Fruit fly (Drosophila melanogaster) whole organism, embryonic: ENCODE data around the gene Cyp4d21.

ENCODE experiments used
- CG10543 ChIP-seq: fragments of 200-800 bp; sonication (Bioruptor generic); optimal IDR thresholded peaks from 3 replicates; lab custom pipeline; 2017; ENCODE audit warnings: missing biosample characterization, mild to moderate bottlenecking, missing genetic modification characterization, moderate library complexity
- CG10654 ChIP-seq: fragments of 200-800 bp; sonication (Bioruptor generic); optimal IDR thresholded peaks from 2 replicates; lab custom pipeline; 2016; ENCODE audit warnings: missing biosample characterization, missing genetic modification characterization
- CG11085 ChIP-seq: fragments of 200-800 bp; sonication (Bioruptor generic); IDR thresholded peaks from 2 replicates; pipeline ENCODE4 v1.3.6; 2022; ENCODE audit warnings: missing biosample characterization, missing genetic modification characterization
- CG11560 ChIP-seq: fragments of 200-800 bp; sonication (Bioruptor generic); IDR thresholded peaks from 3 replicates; pipeline ENCODE4 v1.3.6; 2022; ENCODE audit warnings: missing biosample characterization, missing genetic modification characterization
- CG15479 ChIP-seq: fragments of 200-800 bp; sonication (Bioruptor generic); optimal IDR thresholded peaks from 3 replicates; lab custom pipeline; 2019; ENCODE audit warnings: missing biosample characterization, mild to moderate bottlenecking, missing genetic modification characterization, moderate library complexity
- CG16815 ChIP-seq: fragments of 200-800 bp; sonication (Bioruptor generic); optimal IDR thresholded peaks from 3 replicates; lab custom pipeline; 2017; ENCODE audit warnings: missing biosample characterization, mild to moderate bottlenecking, missing genetic modification characterization
- CG30403 ChIP-seq: fragments of 200-800 bp; sonication (Bioruptor generic); optimal IDR thresholded peaks from 3 replicates; lab custom pipeline; 2016; ENCODE audit warnings: missing biosample characterization, missing genetic modification characterization
- CG3847 ChIP-seq: fragments of 200-800 bp; sonication (Bioruptor generic); IDR thresholded peaks from 2 replicates; pipeline ENCODE4 v1.3.6; 2022; ENCODE audit warnings: missing biosample characterization, missing genetic modification characterization
- CG7963 ChIP-seq: fragments of 200-800 bp; sonication (Bioruptor generic); IDR thresholded peaks from 3 replicates; pipeline ENCODE4 v1.3.6; 2022; ENCODE audit warnings: missing biosample characterization, missing genetic modification characterization; ENCODE audit not compliant: partially characterized antibody
- CG8281 ChIP-seq: fragments of 200-800 bp; sonication (Bioruptor generic); optimal IDR thresholded peaks from 2 replicates; lab custom pipeline; 2018; ENCODE audit warnings: missing biosample characterization, mild to moderate bottlenecking, missing genetic modification characterization, moderate library complexity
- CG9215 ChIP-seq: fragments of 200-800 bp; sonication (Bioruptor generic); IDR thresholded peaks from 2 replicates; pipeline ENCODE4 v1.3.6; 2022; ENCODE audit warnings: missing biosample characterization, missing genetic modification characterization
- CG9609 ChIP-seq: fragments of 200-800 bp; sonication (Bioruptor generic); optimal IDR thresholded peaks from 3 replicates; lab custom pipeline; 2016; ENCODE audit warnings: missing biosample characterization, missing genetic modification characterization
- CkIIα-i1 ChIP-seq: fragments of 200-800 bp; sonication (Bioruptor generic); IDR thresholded peaks from 2 replicates; pipeline ENCODE4 v1.3.6; 2022; ENCODE audit warnings: missing biosample characterization, missing genetic modification characterization
- Deaf1 ChIP-seq: fragments of 200-800 bp; optimal IDR thresholded peaks from 3 replicates; lab custom pipeline; 2019; ENCODE audit warnings: missing biosample characterization, mild to moderate bottlenecking, missing genetic modification characterization, moderate library complexity
- Dref ChIP-seq: fragments of 200-800 bp; sonication (Bioruptor generic); IDR thresholded peaks from 2 replicates; pipeline ENCODE4 v1.3.6; 2022; ENCODE audit warnings: missing biosample characterization, missing genetic modification characterization
- Eip74EF ChIP-seq, 2 experiments: fragments of 200-800 bp in 1 of 2; fragments of >200 bp in 1 of 2; sonication (Bioruptor generic) in 1 of 2; optimal IDR thresholded peaks; 2 replicates each; lab custom pipeline; 2017 to 2019; ENCODE audit warnings: missing biosample characterization in 2 of 2, missing genetic modification characterization in 2 of 2, mild to moderate bottlenecking in 1 of 2, moderate library complexity in 1 of 2
- Elba2 ChIP-seq: fragments of 200-800 bp; sonication (Bioruptor generic); optimal IDR thresholded peaks from 3 replicates; lab custom pipeline; 2016; ENCODE audit warnings: missing biosample characterization, missing genetic modification characterization
- Ets65A ChIP-seq: fragments of 200-800 bp; sonication (Bioruptor generic); peaks from one replicate; lab custom pipeline; 2016; ENCODE audit warnings: missing biosample characterization, missing genetic modification characterization
- Fer1 ChIP-seq: fragments of 200-800 bp; sonication (Bioruptor generic); optimal IDR thresholded peaks from 2 replicates; lab custom pipeline; 2017; ENCODE audit warnings: missing biosample characterization, mild to moderate bottlenecking, missing genetic modification characterization
- GATAe ChIP-seq: fragments of 200-800 bp; sonication (Bioruptor generic); conservative IDR thresholded peaks from 2 replicates; pipeline ENCODE4 v1.3.6; 2022; ENCODE audit warnings: missing biosample characterization, missing genetic modification characterization
- Gsc ChIP-seq: fragments of 200-800 bp; sonication (Bioruptor generic); IDR thresholded peaks from 2 replicates; pipeline ENCODE4 v1.3.6; 2022; ENCODE audit warnings: missing biosample characterization, missing genetic modification characterization
- HLH4C ChIP-seq: fragments of 200-800 bp; sonication (Bioruptor generic); IDR thresholded peaks from 3 replicates; pipeline ENCODE4 v1.3.6; 2022; ENCODE audit warnings: missing biosample characterization, missing genetic modification characterization; ENCODE audit not compliant: partially characterized antibody
- Hmx ChIP-seq: fragments of 200-800 bp; sonication (Bioruptor generic); optimal IDR thresholded peaks from 2 replicates; lab custom pipeline; 2016; ENCODE audit warnings: missing biosample characterization, missing genetic modification characterization
- Hr39 ChIP-seq: fragments of >200 bp; optimal IDR thresholded peaks from 2 replicates; lab custom pipeline; 2017
- NFAT ChIP-seq: fragments of 200-800 bp; sonication (Bioruptor generic); IDR thresholded peaks from 2 replicates; pipeline ENCODE4 v1.3.6; 2022; ENCODE audit warnings: missing biosample characterization, missing genetic modification characterization
- Optix ChIP-seq: fragments of 200-800 bp; sonication (Bioruptor generic); IDR thresholded peaks from 3 replicates; pipeline ENCODE4 v1.3.6; 2022; ENCODE audit warnings: missing biosample characterization, missing genetic modification characterization
- Sin3A ChIP-seq: fragments of >200 bp; optimal IDR thresholded peaks from 2 replicates; lab custom pipeline; 2018
- Spps ChIP-seq: fragments of 200-800 bp; sonication (Bioruptor generic); optimal IDR thresholded peaks from 2 replicates; lab custom pipeline; 2018; ENCODE audit warnings: missing biosample characterization, mild to moderate bottlenecking, missing genetic modification characterization
- Tbp ChIP-seq: fragments of >200 bp; optimal IDR thresholded peaks from 2 replicates; lab custom pipeline; 2018; ENCODE audit warnings: missing biosample characterization, missing genetic modification characterization
- Usf ChIP-seq: fragments of 200-800 bp; sonication (Bioruptor generic); optimal IDR thresholded peaks from 2 replicates; lab custom pipeline; 2017; ENCODE audit warnings: missing genotype, missing biosample characterization, missing genetic modification characterization
- chinmo ChIP-seq: fragments of 200-800 bp; sonication (Bioruptor generic); IDR thresholded peaks from 4 replicates; pipeline ENCODE4 v1.3.6; 2022; ENCODE audit warnings: missing biosample characterization, missing genetic modification characterization; ENCODE audit not compliant: partially characterized antibody
- corto ChIP-seq: fragments of 200-800 bp; sonication (Bioruptor generic); optimal IDR thresholded peaks from 2 replicates; lab custom pipeline; 2016; ENCODE audit warnings: missing biosample characterization, mild to moderate bottlenecking, missing genetic modification characterization, moderate library complexity
- dan ChIP-seq: fragments of 200-800 bp; sonication (Bioruptor generic); IDR thresholded peaks from 2 replicates; pipeline ENCODE4 v1.3.6; 2022; ENCODE audit warnings: missing biosample characterization, missing genetic modification characterization
- danr ChIP-seq: fragments of 200-800 bp; sonication (Bioruptor generic); IDR thresholded peaks from 2 replicates; pipeline ENCODE4 v1.3.6; 2022; ENCODE audit warnings: missing biosample characterization, missing genetic modification characterization
- dmrt99B ChIP-seq: fragments of 200-800 bp; sonication (Bioruptor generic); optimal IDR thresholded peaks from 2 replicates; lab custom pipeline; 2018; ENCODE audit warnings: missing biosample characterization, mild to moderate bottlenecking, missing genetic modification characterization, moderate library complexity
- exex ChIP-seq: fragments of 200-800 bp; sonication (Bioruptor generic); optimal IDR thresholded peaks from 4 replicates; lab custom pipeline; 2018; ENCODE audit warnings: missing biosample characterization, mild to moderate bottlenecking, missing genetic modification characterization, moderate library complexity
- fd102C ChIP-seq: fragments of 200-800 bp; sonication (Bioruptor generic); optimal IDR thresholded peaks from 2 replicates; lab custom pipeline; 2018; ENCODE audit warnings: missing biosample characterization, mild to moderate bottlenecking, missing genetic modification characterization, moderate library complexity
- gfzf ChIP-seq: fragments of 200-800 bp; sonication (Bioruptor generic); optimal IDR thresholded peaks from 2 replicates; lab custom pipeline; 2016; ENCODE audit warnings: missing biosample characterization, mild to moderate bottlenecking, missing genetic modification characterization, moderate library complexity
- gsb ChIP-seq: fragments of 200-800 bp; sonication (Bioruptor generic); IDR thresholded peaks from 2 replicates; pipeline ENCODE4 v1.3.6; 2022; ENCODE audit warnings: missing biosample characterization, missing genetic modification characterization
- her ChIP-seq: fragments of 200-800 bp; sonication (Bioruptor generic); optimal IDR thresholded peaks from 2 replicates; lab custom pipeline; 2016; ENCODE audit warnings: missing biosample characterization, missing genetic modification characterization
- insv ChIP-seq, 2 experiments: fragments of 200-800 bp; sonication (Bioruptor generic); optimal IDR thresholded peaks; 3 replicates each; lab custom pipeline; 2016 to 2018; ENCODE audit warnings: missing biosample characterization in 2 of 2, missing genetic modification characterization in 2 of 2
- inv ChIP-seq: fragments of 200-800 bp; sonication (Bioruptor generic); IDR thresholded peaks from 2 replicates; pipeline ENCODE4 v1.3.6; 2022; ENCODE audit warnings: missing biosample characterization, missing genetic modification characterization; ENCODE audit not compliant: partially characterized antibody
- knrl ChIP-seq: fragments of 200-800 bp; sonication (Bioruptor generic); IDR thresholded peaks from 3 replicates; pipeline ENCODE4 v1.3.6; 2022; ENCODE audit warnings: missing biosample characterization, missing genetic modification characterization; ENCODE audit not compliant: partially characterized antibody
- lbe ChIP-seq: fragments of 200-800 bp; sonication (Bioruptor generic); optimal IDR thresholded peaks from 2 replicates; lab custom pipeline; 2016; ENCODE audit warnings: missing biosample characterization, mild to moderate bottlenecking, missing genetic modification characterization
- mld ChIP-seq: fragments of 200-800 bp; sonication (Bioruptor generic); IDR thresholded peaks from 3 replicates; pipeline ENCODE4 v1.3.6; 2022; ENCODE audit warnings: missing biosample characterization, missing genetic modification characterization; ENCODE audit not compliant: partially characterized antibody
- org-1 ChIP-seq: fragments of 200-800 bp; sonication (Bioruptor generic); optimal IDR thresholded peaks from 2 replicates; lab custom pipeline; 2017; ENCODE audit warnings: missing biosample characterization, missing genetic modification characterization
- p53 ChIP-seq: fragments of 200-800 bp; sonication (Bioruptor generic); optimal IDR thresholded peaks from 2 replicates; lab custom pipeline; 2016; ENCODE audit warnings: missing biosample characterization, missing genetic modification characterization
- pfk ChIP-seq: fragments of 200-800 bp; sonication (Bioruptor generic); optimal IDR thresholded peaks from 2 replicates; lab custom pipeline; 2018; ENCODE audit warnings: missing biosample characterization, mild to moderate bottlenecking, missing genetic modification characterization, moderate library complexity
- pnt ChIP-seq: fragments of 200-800 bp; sonication (Bioruptor generic); optimal IDR thresholded peaks from 3 replicates; lab custom pipeline; 2016; ENCODE audit warnings: missing biosample characterization, missing genetic modification characterization
- sob ChIP-seq: fragments of 200-800 bp; sonication (Bioruptor generic); IDR thresholded peaks from 2 replicates; pipeline ENCODE4 v1.3.6; 2022; ENCODE audit warnings: missing biosample characterization, missing genetic modification characterization
- toy ChIP-seq: fragments of 200-800 bp; sonication (Bioruptor generic); IDR thresholded peaks from 2 replicates; pipeline ENCODE4 v1.3.6; 2022; ENCODE audit warnings: missing biosample characterization, missing genetic modification characterization
- ttk ChIP-seq: fragments of 200-800 bp; sonication (Bioruptor generic); IDR thresholded peaks from 2 replicates; pipeline ENCODE4 v2.1.2; 2022; ENCODE audit warnings: missing biosample characterization, missing genetic modification characterization

The Cyp4d21 gene

dm6 chr2L:7596862-7597261, 8.5 kb upstream of the Cyp4d21 start (continued):
- TF ChIP-seq org-1 (GFP tag; lab: Kevin White, UChicago) (peak; percentile 68), CG9609 (GFP tag; lab: Kevin White, UChicago) (peak; percentile 47), dan (GFP tag; lab: Robert Waterston, UW) (peak; percentile 87), ttk (GFP tag; lab: Robert Waterston, UW) (peak; percentile 86), pfk (GFP tag; lab: Kevin White, UChicago) (no peak), gsb (GFP tag; lab: Robert Waterston, UW) (no peak), Fer1 (GFP tag; lab: Kevin White, UChicago) (no peak), CG3847 (GFP tag; lab: Robert Waterston, UW) (no peak), danr (GFP tag; lab: Robert Waterston, UW) (peak; percentile 55; the same call in 1 of the 2 replicates), toy (GFP tag; lab: Robert Waterston, UW) (no peak), p53 (GFP tag; lab: Kevin White, UChicago) (peak; percentile 41), CG11560 (peak; percentile 49; the same call in 1 of the 3 replicates), Elba2 (peak; percentile 64), CG10543 (GFP tag; lab: Kevin White, UChicago) (peak; percentile 5), Ets65A (GFP tag; lab: Kevin White, UChicago) (peak; percentile 91), Eip74EF (GFP tag; optimal IDR thresholded peaks at IDR 0.05; lab: Kevin White, UChicago) (peak in 1 of 2 experiments; percentile 86), chinmo (GFP tag; lab: Robert Waterston, UW) (no peak), gfzf (GFP tag; lab: Kevin White, UChicago) (no peak), Hr39 (lab: Kevin White, UChicago) (no peak), knrl (GFP tag; lab: Robert Waterston, UW) (no peak), Optix (peak; percentile 83), Gsc (GFP tag; lab: Robert Waterston, UW) (peak; percentile 64), Dref (GFP tag; lab: Robert Waterston, UW) (no peak), insv (GFP tag; optimal IDR thresholded peaks at IDR 0.05; lab: Kevin White, UChicago) (no peak), CkIIα-i1 (no peak), CG11085 (no peak), CG8281 (tag; lab: Kevin White, UChicago) (peak; percentile 61), CG16815 (peak; percentile 84), Tbp (GFP tag; lab: Kevin White, UChicago) (no peak), lbe (GFP tag; lab: Kevin White, UChicago) (no peak), dmrt99B (tag; lab: Kevin White, UChicago) (peak; percentile 88), sob (GFP tag; lab: Robert Waterston, UW) (peak; percentile 62; the same call in 1 of the 2 replicates), inv (GFP tag; lab: Robert Waterston, UW) (no peak), CG7963 (GFP tag; lab: Robert Waterston, UW) (no peak), CG30403 (GFP tag; lab: Kevin White, UChicago) (peak; percentile 76), Deaf1 (peak; percentile 23), NFAT (no peak), exex (tag; lab: Kevin White, UChicago) (no peak), CG9215 (peak; percentile 31), fd102C (GFP tag; lab: Kevin White, UChicago) (peak; percentile 88), corto (GFP tag; lab: Kevin White, UChicago) (no peak), her (GFP tag; lab: Kevin White, UChicago) (peak; percentile 17), Sin3A (lab: Kevin White, UChicago) (no peak), HLH4C (no peak), Spps (tag; lab: Kevin White, UChicago) (peak; percentile 82), GATAe (GFP tag; lab: Robert Waterston, UW) (no peak), pnt (GFP tag; lab: Kevin White, UChicago) (peak; percentile 83), Hmx (GFP tag; lab: Kevin White, UChicago) (peak; percentile 10), CG10654 (peak; percentile 76), mld (GFP tag; lab: Robert Waterston, UW) (no peak), CG15479 (peak; percentile 40), Usf (GFP tag; lab: Kevin White, UChicago) (peak; percentile 46)
